Fruit fly (Drosophila melanogaster) whole organism, wandering third instar larva: Measurements from ENCODE around the gene CG33927.

Source experiments
- Abd-B ChIP-seq: fragments of >200 bp; optimal IDR thresholded peaks from 2 replicates; lab custom pipeline; 2017; ENCODE audit warnings: missing biosample characterization, missing genetic modification characterization
- CG32264 ChIP-seq: fragments of 200-800 bp; sonication (Bioruptor generic); optimal IDR thresholded peaks from 2 replicates; lab custom pipeline; 2016; ENCODE audit warnings: missing biosample characterization, missing genetic modification characterization
- CG9705 ChIP-seq: fragments of 200-800 bp; sonication (Bioruptor generic); optimal IDR thresholded peaks from 2 replicates; lab custom pipeline; 2018; ENCODE audit warnings: missing biosample characterization, mild to moderate bottlenecking, missing genetic modification characterization
- CrebA ChIP-seq: fragments of 200-800 bp; sonication (Bioruptor generic); optimal IDR thresholded peaks from 2 replicates; lab custom pipeline; 2016; ENCODE audit warnings: missing biosample characterization, mild to moderate bottlenecking, missing genetic modification characterization, borderline replicate concordance
- Dfd ChIP-seq: fragments of >200 bp; optimal IDR thresholded peaks from 2 replicates; lab custom pipeline; 2017; ENCODE audit warnings: missing biosample characterization, missing genetic modification characterization
- Dif ChIP-seq: fragments of 200-275, 200-300 bp; sonication (Bioruptor generic); optimal IDR thresholded peaks from 2 replicates; lab custom pipeline; 2018; ENCODE audit warnings: missing biosample characterization, missing genetic modification characterization; ENCODE audit not compliant: partially characterized antibody
- GATAd ChIP-seq: sonication (Bioruptor generic); optimal IDR thresholded peaks from 2 replicates; lab custom pipeline; 2016; ENCODE audit warnings: missing biosample characterization, missing genetic modification characterization
- HLH106 ChIP-seq: fragments of 200-800 bp; optimal IDR thresholded peaks from 3 replicates; lab custom pipeline; 2019; ENCODE audit warnings: missing biosample characterization, mild to moderate bottlenecking, missing genetic modification characterization, moderate library complexity
- Hnf4 ChIP-seq: fragments of 200-800 bp; sonication (Bioruptor generic); optimal IDR thresholded peaks from 2 replicates; lab custom pipeline; 2016; ENCODE audit warnings: missing biosample characterization, mild to moderate bottlenecking, missing genetic modification characterization
- Hr78 ChIP-seq: fragments of >200 bp; optimal IDR thresholded peaks from 2 replicates; lab custom pipeline; 2017; ENCODE audit warnings: missing biosample characterization, missing genetic modification characterization
- Hr83 ChIP-seq: fragments of 200-300 bp; sonication (Bioruptor generic); optimal IDR thresholded peaks from 2 replicates; lab custom pipeline; 2016; ENCODE audit warnings: missing biosample characterization, mild to moderate bottlenecking, missing genetic modification characterization, moderate library complexity; ENCODE audit not compliant: poor library complexity, severe bottlenecking
- Jra ChIP-seq: sonication (Bioruptor generic); optimal IDR thresholded peaks from 2 replicates; lab custom pipeline; 2016; ENCODE audit warnings: missing biosample characterization, missing genetic modification characterization
- Mio ChIP-seq: sonication (Bioruptor generic); optimal IDR thresholded peaks from 2 replicates; lab custom pipeline; 2016; ENCODE audit warnings: missing biosample characterization, missing genetic modification characterization
- Myc ChIP-seq: fragments of >200 bp; optimal IDR thresholded peaks from 2 replicates; lab custom pipeline; 2017
- N ChIP-seq: fragments of >200 bp; optimal IDR thresholded peaks from 2 replicates; lab custom pipeline; 2018; ENCODE audit warnings: missing biosample characterization, missing external identifiers, missing genetic modification characterization
- OdsH ChIP-seq: fragments of 200-800 bp; sonication (Bioruptor generic); optimal IDR thresholded peaks from 2 replicates; lab custom pipeline; 2016; ENCODE audit warnings: missing biosample characterization, mild to moderate bottlenecking, missing genetic modification characterization
- Rel ChIP-seq, 2 experiments: fragments of 200-800 bp; sonication (Bioruptor generic) in 1 of 2; optimal IDR thresholded peaks; 2 replicates in 1 of 2; 3 replicates in 1 of 2; lab custom pipeline; 2016 to 2019; ENCODE audit warnings: mild to moderate bottlenecking in 2 of 2, missing biosample characterization in 2 of 2, missing genetic modification characterization in 2 of 2, moderate library complexity in 1 of 2
- Sp1 ChIP-seq: fragments of 200-800 bp; sonication (Bioruptor generic); optimal IDR thresholded peaks from 3 replicates; lab custom pipeline; 2019; ENCODE audit warnings: missing biosample characterization, mild to moderate bottlenecking, missing genetic modification characterization, moderate library complexity
- Vsx2 ChIP-seq: fragments of 200-300, 225-300 bp; sonication (Bioruptor generic); optimal IDR thresholded peaks from 2 replicates; lab custom pipeline; 2018; ENCODE audit warnings: missing biosample characterization, missing genetic modification characterization; ENCODE audit not compliant: partially characterized antibody
- br ChIP-seq: fragments of 200-800 bp; sonication (Bioruptor generic); optimal IDR thresholded peaks from 2 replicates; lab custom pipeline; 2016; ENCODE audit warnings: missing biosample characterization, missing genetic modification characterization
- brk ChIP-seq: fragments of 200-800 bp; sonication (Bioruptor generic); optimal IDR thresholded peaks from 2 replicates; lab custom pipeline; 2016; ENCODE audit warnings: missing biosample characterization, mild to moderate bottlenecking, missing genetic modification characterization
- dl ChIP-seq, 2 experiments: fragments of 175-275, 200-275 bp in 1 of 2; fragments of 200-275 bp in 1 of 2; sonication (Bioruptor generic); optimal IDR thresholded peaks; lab custom pipeline; 2018; ENCODE audit warnings: mild to moderate bottlenecking in 2 of 2, missing biosample characterization in 2 of 2, missing genetic modification characterization in 2 of 2, moderate library complexity in 2 of 2; ENCODE audit not compliant: partially characterized antibody in 2 of 2, insufficient read depth in 1 of 2
- dmrt93B ChIP-seq: fragments of 200-800 bp; sonication (Bioruptor generic); optimal IDR thresholded peaks from 2 replicates; lab custom pipeline; 2018; ENCODE audit warnings: missing biosample characterization, mild to moderate bottlenecking, missing genetic modification characterization
- dsf ChIP-seq: sonication (Bioruptor generic); optimal IDR thresholded peaks from 2 replicates; lab custom pipeline; 2016; ENCODE audit warnings: missing biosample characterization, missing genetic modification characterization, borderline replicate concordance
- ey ChIP-seq: fragments of 200-800 bp; sonication (Bioruptor generic); optimal IDR thresholded peaks from 2 replicates; lab custom pipeline; 2016; ENCODE audit warnings: missing biosample characterization, missing genetic modification characterization
- foxo ChIP-seq, 2 experiments: fragments of 200-800 bp; sonication (Bioruptor generic); optimal IDR thresholded peaks; 2 replicates in 1 of 2; 3 replicates in 1 of 2; lab custom pipeline; 2016 to 2017; ENCODE audit warnings: missing biosample characterization in 2 of 2, missing genetic modification characterization in 2 of 2
- fru ChIP-seq: fragments of 200-800 bp; sonication (Bioruptor generic); optimal IDR thresholded peaks from 3 replicates; lab custom pipeline; 2016; ENCODE audit warnings: missing biosample characterization, mild to moderate bottlenecking, missing genetic modification characterization
- h ChIP-seq: fragments of 200-800 bp; sonication (Bioruptor generic); optimal IDR thresholded peaks from 3 replicates; lab custom pipeline; 2016; ENCODE audit warnings: missing biosample characterization, mild to moderate bottlenecking, missing genetic modification characterization
- jim ChIP-seq: fragments of 175-275, 200-325 bp; sonication (Bioruptor generic); optimal IDR thresholded peaks from 2 replicates; lab custom pipeline; 2016; ENCODE audit warnings: missing biosample characterization, mild to moderate bottlenecking, missing genetic modification characterization
- lola ChIP-seq: fragments of >200 bp; optimal IDR thresholded peaks from 2 replicates; lab custom pipeline; 2017; ENCODE audit warnings: missing biosample characterization, missing genetic modification characterization
- pan ChIP-seq: fragments of >200 bp; optimal IDR thresholded peaks from 2 replicates; lab custom pipeline; 2017
- psq ChIP-seq: fragments of 200-800 bp; sonication (Bioruptor generic); optimal IDR thresholded peaks from 3 replicates; lab custom pipeline; 2017; ENCODE audit warnings: missing biosample characterization, mild to moderate bottlenecking, missing genetic modification characterization, moderate library complexity
- rgr ChIP-seq: fragments of 200-800 bp; sonication (Bioruptor generic); optimal IDR thresholded peaks from 3 replicates; lab custom pipeline; 2016; ENCODE audit warnings: missing biosample characterization, mild to moderate bottlenecking, missing genetic modification characterization
- sage ChIP-seq: fragments of 200-800 bp; sonication (Bioruptor generic); optimal IDR thresholded peaks from 2 replicates; lab custom pipeline; 2016; ENCODE audit warnings: missing biosample characterization, mild to moderate bottlenecking, missing genetic modification characterization
- sv ChIP-seq: fragments of 200-800 bp; sonication (Bioruptor generic); optimal IDR thresholded peaks from 3 replicates; lab custom pipeline; 2016; ENCODE audit warnings: missing biosample characterization, missing genetic modification characterization
- tai ChIP-seq: sonication (Bioruptor generic); optimal IDR thresholded peaks from 2 replicates; lab custom pipeline; 2016; ENCODE audit warnings: missing biosample characterization, missing genetic modification characterization
- usp ChIP-seq: fragments of >200 bp; optimal IDR thresholded peaks from 2 replicates; lab custom pipeline; 2017; ENCODE audit warnings: missing biosample characterization, missing genetic modification characterization
- woc ChIP-seq: sonication (Bioruptor generic); optimal IDR thresholded peaks from 2 replicates; lab custom pipeline; 2016; ENCODE audit warnings: missing biosample characterization, mild to moderate bottlenecking, missing genetic modification characterization

Gene CG33927

dm6 chr3R:4690508-4690907, at the start of gene CG33927:
Gene CG33927, minus strand, starts transcription at chr3R:4690608.
- TF ChIP-seq Sp1 (GFP tag; lab: Kevin White, UChicago) = no peak
- TF ChIP-seq jim = no peak
- no peak for TF ChIP-seq tai (GFP tag; lab: Kevin White, UChicago)
- TF ChIP-seq lola (GFP tag; lab: Kevin White, UChicago) = no peak
- no peak for TF ChIP-seq CG32264 (GFP tag; lab: Kevin White, UChicago)
- TF ChIP-seq CG9705 = no peak
- no peak for TF ChIP-seq dl (GFP tag; optimal IDR thresholded peaks at IDR 0.05; lab: Kevin White, UChicago; ENCODE audit: insufficient read depth in 1 of 2, partially characterized antibody in 2 of 2)
- no peak for TF ChIP-seq psq (GFP tag; lab: Kevin White, UChicago)

DNA sequence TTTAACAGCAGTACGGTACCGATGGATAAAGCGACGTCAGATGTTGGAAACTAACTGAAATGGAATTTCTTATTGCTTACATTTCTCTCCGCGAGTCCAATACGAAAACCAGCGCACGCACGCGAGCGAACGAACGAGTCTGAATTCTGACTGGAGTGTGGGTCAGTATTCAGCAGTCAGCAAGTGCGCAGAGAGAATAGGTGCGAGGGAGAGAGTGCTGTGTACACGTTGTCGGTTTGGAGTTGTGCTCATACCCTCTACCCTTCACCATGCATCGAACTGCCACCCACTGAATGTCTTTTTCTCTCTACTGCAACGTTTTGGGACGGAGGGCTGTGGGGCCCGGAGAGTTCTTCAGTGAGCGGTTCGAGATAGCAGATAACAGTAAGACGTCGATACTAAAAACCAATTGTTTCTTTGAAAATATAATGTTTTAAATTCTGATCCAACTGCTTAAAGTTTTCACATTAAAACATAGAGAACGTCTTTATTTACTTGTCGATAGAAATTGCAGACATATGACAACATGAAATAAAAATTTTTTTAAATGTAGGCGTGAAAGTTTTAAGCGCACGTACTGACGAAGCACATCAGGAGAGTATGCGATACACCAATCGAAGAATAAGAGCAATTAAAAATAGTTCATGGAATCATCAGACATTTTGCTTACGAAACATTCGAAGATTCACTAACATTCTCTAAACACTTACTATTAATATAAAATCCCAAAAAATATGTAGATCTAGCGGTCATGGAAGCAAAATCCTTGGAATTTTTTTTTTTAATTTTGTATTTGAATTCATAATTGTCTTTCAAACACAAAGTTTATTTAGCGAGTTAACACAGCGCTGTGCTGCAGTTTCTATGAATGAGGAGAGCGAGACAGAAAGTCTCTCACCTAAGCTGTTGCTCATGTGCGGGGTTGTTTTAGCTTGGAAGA, 49.4 kb upstream of the CG33927 start:
- TF ChIP-seq Myc (lab: Kevin White, UChicago) (no peak), Hr83 (peak; percentile 94), Dif (GFP tag; lab: Kevin White, UChicago) (peak; percentile 94), lola (GFP tag; lab: Kevin White, UChicago) (no peak), Abd-B (GFP tag; lab: Kevin White, UChicago) (no peak), Hnf4 (GFP tag; lab: Kevin White, UChicago) (peak; percentile 53), OdsH (peak; percentile 72), dsf (no peak), jim (peak; percentile 85), h (peak; percentile 78), woc (GFP tag; lab: Kevin White, UChicago) (peak; percentile 87), Vsx2 (peak; percentile 84), brk (GFP tag; lab: Kevin White, UChicago) (no peak), tai (GFP tag; lab: Kevin White, UChicago) (peak; percentile 73), CrebA (peak; percentile 93), Sp1 (GFP tag; lab: Kevin White, UChicago) (peak; percentile 66), sage (GFP tag; lab: Kevin White, UChicago) (peak; percentile 1), foxo (GFP tag; optimal IDR thresholded peaks at IDR 0.05; lab: Kevin White, UChicago) (peak in 1 of 2 experiments; percentile 84), Rel (GFP tag; optimal IDR thresholded peaks at IDR 0.05; lab: Kevin White, UChicago) (no peak), Rel (tag; optimal IDR thresholded peaks at IDR 0.05; lab: Kevin White, UChicago) (peak; percentile 16), Hr78 (no peak), sv (GFP tag; lab: Kevin White, UChicago) (peak; percentile 88), br (GFP tag; lab: Kevin White, UChicago) (peak; percentile 81), usp (GFP tag; lab: Kevin White, UChicago) (no peak), CG32264 (GFP tag; lab: Kevin White, UChicago) (no peak), Jra (GFP tag; lab: Kevin White, UChicago) (peak; percentile 38), HLH106 (peak; percentile 71), pan (no peak), dl (GFP tag; optimal IDR thresholded peaks at IDR 0.05; lab: Kevin White, UChicago; ENCODE audit: insufficient read depth in 1 of 2, partially characterized antibody in 2 of 2) (peak; percentile 75 to 94), fru (GFP tag; lab: Kevin White, UChicago) (peak; percentile 82), dmrt93B (peak; percentile 70), ey (GFP tag; lab: Kevin White, UChicago) (peak; percentile 84), rgr (GFP tag; lab: Kevin White, UChicago) (peak; percentile 72), Mio (GFP tag; lab: Kevin White, UChicago) (no peak), N (GFP tag; lab: Kevin White, UChicago) (no peak), CG9705 (peak; percentile 51), psq (GFP tag; lab: Kevin White, UChicago) (peak; percentile 77), GATAd (GFP tag; lab: Kevin White, UChicago) (no peak), Dfd (GFP tag; lab: Kevin White, UChicago) (no peak)
- TF ChIP-seq, all 38 proteins: peak for 25
